Worm (Caenorhabditis elegans): Measurements from ENCODE around the gene tut-2.

- no peak for TF ChIP-seq tbx-37 (GFP tag; conservative IDR thresholded peaks at IDR 0.05)
- no peak for TF ChIP-seq hnd-1 (tag; optimal IDR thresholded peaks at IDR 0.05)
- no peak for TF ChIP-seq ama-1 (optimal IDR thresholded peaks at IDR 0.05)
- no peak for TF ChIP-seq ceh-13 (GFP tag; optimal IDR thresholded peaks at IDR 0.05)
- TF ChIP-seq tra-4 (tag; optimal IDR thresholded peaks at IDR 0.05) = no peak
- no peak for TF ChIP-seq flt-1 (GFP tag; IDR thresholded peaks at IDR 0.05)
- TF ChIP-seq sea-1 (GFP tag; conservative IDR thresholded peaks at IDR 0.05) = no peak
- no peak for TF ChIP-seq F13C5.2 (tag; optimal IDR thresholded peaks at IDR 0.05)
- no peak for TF ChIP-seq aly-1 (tag; optimal IDR thresholded peaks at IDR 0.05)
- TF ChIP-seq hmg-4 (GFP tag; optimal IDR thresholded peaks at IDR 0.05) = no peak
- TF ChIP-seq ets-7 (tag; optimal IDR thresholded peaks at IDR 0.05) = no peak
- no peak for TF ChIP-seq pes-1 (GFP tag; IDR thresholded peaks at IDR 0.05)
- no peak for TF ChIP-seq ceh-36 (tag; optimal IDR thresholded peaks at IDR 0.05)
- TF ChIP-seq B0310.2 (tag; optimal IDR thresholded peaks at IDR 0.05) = no peak
Measured at ce11 chrV:10632758-10633157, 25.3 kb upstream of the tut-2 start, which contains the start of gene mab-23.
